Worm (Caenorhabditis elegans) whole organism, L3 larva: ENCODE measurements around the gene srx-125.

Experiments used
- aly-2 ChIP-seq: fragments of 150-350 bp; optimal IDR thresholded peaks from 2 replicates; lab custom pipeline; 2014; ENCODE audit warnings: missing biosample characterization, missing genetic modification characterization
- ama-1 ChIP-seq: fragments of 150-350 bp; optimal IDR thresholded peaks from 2 replicates; lab custom pipeline; 2018
- ceh-28 ChIP-seq: fragments of 150-350 bp; optimal IDR thresholded peaks from 2 replicates; lab custom pipeline; 2014; ENCODE audit warnings: missing biosample characterization, missing genetic modification reagents, missing genetic modification characterization
- ceh-82 ChIP-seq: fragments of 150-350 bp; optimal IDR thresholded peaks from 2 replicates; lab custom pipeline; 2014; ENCODE audit warnings: missing biosample characterization, missing genetic modification characterization
- ceh-9 ChIP-seq: sonication (generic microtip); optimal IDR thresholded peaks from 2 replicates; lab custom pipeline; 2018; ENCODE audit warnings: missing biosample characterization, missing genetic modification characterization
- egl-27 ChIP-seq: sonication (generic microtip); optimal IDR thresholded peaks from 4 replicates; lab custom pipeline; 2017; ENCODE audit warnings: missing biosample characterization, missing genetic modification reagents, missing genetic modification characterization
- egl-5 ChIP-seq: fragments of 150-350 bp; optimal IDR thresholded peaks from 2 replicates; lab custom pipeline; 2017; ENCODE audit warnings: missing biosample characterization, missing genetic modification reagents, missing genetic modification characterization, inconsistent platforms
- elt-1 ChIP-seq: fragments of 150-350 bp; optimal IDR thresholded peaks from 2 replicates; lab custom pipeline; 2014; ENCODE audit warnings: missing biosample characterization, missing genetic modification characterization
- elt-2 ChIP-seq: sonication (generic microtip); optimal IDR thresholded peaks from 2 replicates; lab custom pipeline; 2016; ENCODE audit warnings: missing genetic modification reagents, mild to moderate bottlenecking, missing genetic modification characterization, missing compliant biosample characterization
- eor-1 ChIP-seq, 2 experiments: fragments of 150-350 bp; optimal IDR thresholded peaks; 2 replicates each; lab custom pipeline; 2014 to 2018; ENCODE audit warnings: missing biosample characterization in 2 of 2, missing genetic modification characterization in 2 of 2
- fkh-10 ChIP-seq: sonication (generic microtip); optimal IDR thresholded peaks from 2 replicates; lab custom pipeline; 2017; ENCODE audit warnings: missing biosample characterization, missing genetic modification reagents, missing genetic modification characterization
- fos-1 ChIP-seq: fragments of 150-350 bp; optimal IDR thresholded peaks from 2 replicates; lab custom pipeline; 2014; ENCODE audit warnings: missing biosample characterization, missing genetic modification characterization
- hmg-11 ChIP-seq: sonication (generic microtip); optimal IDR thresholded peaks from 2 replicates; lab custom pipeline; 2016; ENCODE audit warnings: missing genetic modification characterization, missing compliant biosample characterization
- lin-39 ChIP-seq: fragments of 150-350 bp; optimal IDR thresholded peaks from 2 replicates; lab custom pipeline; 2018; ENCODE audit warnings: missing biosample characterization, missing genetic modification reagents, missing genetic modification characterization
- lsy-12 ChIP-seq: sonication (generic microtip); optimal IDR thresholded peaks from 2 replicates; lab custom pipeline; 2016; ENCODE audit warnings: mild to moderate bottlenecking, missing genetic modification characterization, missing compliant biosample characterization
- mdl-1 ChIP-seq: fragments of 150-350 bp; optimal IDR thresholded peaks from 2 replicates; lab custom pipeline; 2014; ENCODE audit warnings: missing biosample characterization, missing genetic modification characterization
- nhr-11 ChIP-seq: fragments of 150-350 bp; optimal IDR thresholded peaks from 2 replicates; lab custom pipeline; 2014; ENCODE audit warnings: missing biosample characterization, missing genetic modification characterization
- nhr-12 ChIP-seq: fragments of 150-350 bp; optimal IDR thresholded peaks from 2 replicates; lab custom pipeline; 2014; ENCODE audit warnings: missing biosample characterization, missing genetic modification characterization
- nhr-23 ChIP-seq: fragments of 150-350 bp; optimal IDR thresholded peaks from 2 replicates; lab custom pipeline; 2014; ENCODE audit warnings: missing biosample characterization, missing genetic modification reagents, missing genetic modification characterization
- nhr-237 ChIP-seq: fragments of 150-350 bp; optimal IDR thresholded peaks from 2 replicates; lab custom pipeline; 2014; ENCODE audit warnings: missing biosample characterization, missing genetic modification characterization
- nhr-25 ChIP-seq: sonication (generic microtip); optimal IDR thresholded peaks from 2 replicates; lab custom pipeline; 2017; ENCODE audit warnings: missing biosample characterization, missing genetic modification characterization
- nhr-28 ChIP-seq: fragments of 150-350 bp; optimal IDR thresholded peaks from 2 replicates; lab custom pipeline; 2014; ENCODE audit warnings: missing biosample characterization, missing genetic modification characterization
- nhr-43 ChIP-seq: sonication (generic microtip); optimal IDR thresholded peaks from 2 replicates; lab custom pipeline; 2016; ENCODE audit warnings: mild to moderate bottlenecking, missing genetic modification characterization, missing compliant biosample characterization; ENCODE audit not compliant: poor library complexity, severe bottlenecking
- nhr-76 ChIP-seq: fragments of 150-350 bp; sonication (generic microtip); optimal IDR thresholded peaks from 5 replicates; lab custom pipeline; 2014; ENCODE audit warnings: missing biosample characterization, missing genetic modification characterization
- pha-4 ChIP-seq: fragments of 150-350 bp; optimal IDR thresholded peaks from 2 replicates; lab custom pipeline; 2014; ENCODE audit warnings: missing biosample characterization, missing genetic modification reagents, missing genetic modification characterization
- pqm-1 ChIP-seq: fragments of 150-350 bp; optimal IDR thresholded peaks from 2 replicates; lab custom pipeline; 2017; ENCODE audit warnings: missing biosample characterization, missing genetic modification characterization, inconsistent platforms
- snpc-4 ChIP-seq: fragments of 150-350 bp; optimal IDR thresholded peaks from 2 replicates; lab custom pipeline; 2014; ENCODE audit warnings: missing biosample characterization, missing genetic modification characterization
- tbx-2 ChIP-seq: sonication (generic microtip); optimal IDR thresholded peaks from 2 replicates; lab custom pipeline; 2016; ENCODE audit warnings: mild to moderate bottlenecking, missing genetic modification characterization, missing compliant biosample characterization
- unc-39 ChIP-seq: sonication (generic microtip); optimal IDR thresholded peaks from 4 replicates; lab custom pipeline; 2017; ENCODE audit warnings: missing biosample characterization, missing genetic modification characterization
- unc-62 ChIP-seq: fragments of 150-350 bp; sonication (generic microtip); optimal IDR thresholded peaks from 4 replicates; lab custom pipeline; 2014; ENCODE audit warnings: missing biosample characterization, missing genetic modification reagents, missing genetic modification characterization
- zag-1 ChIP-seq: fragments of 150-350 bp; optimal IDR thresholded peaks from 2 replicates; lab custom pipeline; 2014; ENCODE audit warnings: missing biosample characterization, missing genetic modification characterization
- ztf-11 ChIP-seq: fragments of 150-350 bp; optimal IDR thresholded peaks from 2 replicates; lab custom pipeline; 2014; ENCODE audit warnings: missing biosample characterization, missing genetic modification characterization

Gene srx-125

DNA sequence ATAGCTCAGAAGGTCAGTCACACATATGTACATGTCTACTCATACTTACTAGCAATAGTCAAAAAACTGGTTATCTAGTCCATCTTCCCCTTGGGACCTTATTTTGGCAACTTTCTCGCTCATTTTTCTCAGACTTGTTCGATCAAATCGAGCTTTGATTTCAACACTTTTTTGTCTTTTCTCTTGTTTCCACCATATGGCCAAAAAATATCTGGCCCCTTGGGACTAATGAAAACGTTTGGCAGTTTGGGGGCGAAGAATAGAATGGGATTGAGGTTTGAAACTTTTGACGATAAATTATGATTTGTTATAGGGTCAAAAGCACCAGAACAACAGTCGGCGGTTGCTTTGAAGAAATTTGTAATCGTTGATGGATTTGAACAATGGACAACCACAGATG lies 14.7 kb upstream of the srx-125 start:
- TF ChIP-seq unc-62 (no peak), zag-1 (tag; lab: Kevin White, UChicago) (no peak), elt-1 (peak; percentile 24)

DNA sequence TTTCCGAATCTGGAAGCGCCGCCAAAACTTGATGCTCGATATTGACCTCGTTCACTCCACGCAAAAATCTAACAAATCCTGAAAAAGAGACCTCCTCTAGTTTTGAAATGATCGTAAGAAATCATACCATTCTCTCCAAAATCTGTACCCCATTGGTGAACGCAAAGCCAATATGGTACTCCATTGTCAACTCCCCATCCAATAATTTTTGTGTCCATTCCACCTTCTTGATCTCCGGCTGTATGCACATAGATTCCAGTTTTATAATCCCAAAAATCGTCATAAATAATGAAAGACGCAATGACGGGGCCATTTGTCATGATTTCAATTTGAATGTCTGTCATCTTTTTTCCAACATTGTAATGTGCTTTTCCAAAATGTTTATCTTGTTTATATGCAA lies 10.9 kb upstream of the srx-125 start:
- TF ChIP-seq tbx-2 (no peak), mdl-1 (tag; lab: Kevin White, UChicago) (no peak), eor-1 (tag; optimal IDR thresholded peaks at IDR 0.05; lab: Kevin White, UChicago) (no peak), zag-1 (tag; lab: Kevin White, UChicago) (no peak), ceh-9 (no peak), ztf-11 (tag; lab: Kevin White, UChicago) (no peak), ceh-82 (tag; lab: Kevin White, UChicago) (no peak)

DNA sequence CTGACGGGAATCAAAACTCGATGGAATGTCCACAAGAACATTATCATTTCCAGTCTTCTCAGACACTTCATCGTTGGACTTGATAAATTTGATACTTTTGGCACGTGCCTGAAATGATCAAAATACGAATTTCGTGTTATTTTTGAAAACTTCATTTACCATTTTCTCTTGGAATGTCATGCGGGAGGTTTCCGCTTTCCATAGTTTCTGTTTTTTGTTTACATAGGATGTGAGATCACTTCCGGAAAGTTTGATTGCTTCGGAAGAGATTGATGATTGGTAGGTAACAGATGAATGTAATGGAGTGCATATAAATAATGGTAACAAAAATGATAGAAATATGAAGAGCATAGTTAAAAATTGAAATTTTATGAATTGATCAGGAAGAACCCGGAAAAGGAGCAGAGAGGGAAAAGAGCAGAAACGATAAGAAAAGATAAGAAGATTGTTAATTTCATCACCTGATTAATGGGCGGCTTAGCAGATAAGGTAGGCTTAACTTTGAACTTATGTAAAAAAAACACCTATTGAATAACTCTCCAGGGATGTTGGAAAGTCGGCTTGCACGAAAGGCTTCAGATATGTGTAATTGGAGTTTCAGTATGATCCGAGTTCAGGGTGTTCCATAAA lies 9.4 kb upstream of the srx-125 start, which contains the start of gene F32H5.1:
Gene F32H5.1, minus strand, starts transcription at position 386 of the 630 bp plus-strand sequence.
- peak; percentile 73 for TF ChIP-seq pqm-1 (tag; lab: Kevin White, UChicago)
- TF ChIP-seq elt-2 (tag; lab: Kevin White, UChicago), result peak; percentile 93
- no peak for TF ChIP-seq nhr-11 (tag; lab: Kevin White, UChicago)

DNA sequence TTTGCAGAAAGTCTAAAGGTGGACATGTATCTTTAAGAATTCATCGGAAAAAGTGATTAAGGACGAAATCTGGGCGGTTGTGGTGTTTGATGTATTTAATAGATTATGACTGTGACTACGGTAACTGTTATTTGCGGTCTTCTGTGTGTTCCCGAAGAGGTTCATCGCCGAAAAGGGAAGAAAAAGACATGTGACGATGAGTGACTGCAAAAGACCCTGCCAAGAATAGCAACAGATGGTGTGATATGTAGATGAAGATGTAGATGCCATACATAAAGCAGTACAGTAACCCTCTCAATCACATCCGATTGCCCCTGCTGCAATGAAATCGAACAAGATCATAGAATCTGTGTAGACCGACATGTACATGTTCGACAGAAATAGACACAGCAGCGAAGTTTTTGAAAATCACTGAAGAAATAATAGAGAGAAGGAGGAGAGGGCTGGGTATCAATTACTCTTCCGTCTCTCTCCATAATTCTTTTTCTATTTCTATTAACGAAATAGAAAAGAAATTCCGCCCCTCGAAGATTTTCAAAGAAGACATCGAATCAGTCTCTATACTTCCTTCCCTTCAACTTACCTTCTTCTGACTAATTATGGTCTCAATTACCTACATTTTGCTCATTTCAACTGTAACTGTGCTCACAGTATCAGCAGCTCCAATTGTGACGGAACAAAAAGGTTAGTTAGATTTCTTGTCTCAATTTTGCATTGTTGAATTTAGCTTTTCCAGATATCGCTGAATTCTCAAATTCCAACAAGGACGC lies 8.1 kb upstream of the srx-125 start, which contains the start of gene F32H5.3:
Gene F32H5.3, plus strand, starts transcription at position 513 of the 770 bp plus-strand sequence.
- TF ChIP-seq nhr-12 (tag; lab: Kevin White, UChicago) (no peak), nhr-23 (tag; lab: Kevin White, UChicago) (peak; percentile 35), ceh-28 (tag; lab: Kevin White, UChicago) (no peak), elt-1 (peak; percentile 81), ceh-82 (tag; lab: Kevin White, UChicago) (no peak), egl-27 (tag; lab: Kevin White, UChicago) (no peak), nhr-43 (tag; lab: Kevin White, UChicago) (peak; percentile 8), nhr-25 (tag; lab: Kevin White, UChicago) (peak; percentile 24)

DNA sequence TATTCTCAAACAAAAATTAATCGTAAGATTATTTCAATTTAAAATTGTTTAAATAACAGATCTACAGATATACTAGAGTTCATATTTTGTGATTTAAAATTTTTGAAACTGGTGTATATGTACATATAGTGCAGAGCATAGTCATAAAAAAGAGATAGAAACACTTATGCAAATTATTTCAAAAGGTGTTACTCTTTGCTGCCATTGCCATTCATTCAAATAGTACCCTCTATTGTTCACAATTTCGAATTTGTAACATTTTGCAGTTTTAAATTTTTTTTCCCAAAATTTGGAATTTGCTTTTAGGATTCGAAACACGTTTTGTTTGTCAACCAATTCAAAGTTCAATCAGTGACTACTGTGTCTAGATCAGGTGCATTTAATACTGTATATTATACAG lies 6.9 kb upstream of the srx-125 start, which contains the start of gene F32H5.4:
Gene F32H5.4, plus strand, starts transcription at position 301 of the 400 bp plus-strand sequence.
- TF ChIP-seq nhr-12 (tag; lab: Kevin White, UChicago) (no peak), nhr-23 (tag; lab: Kevin White, UChicago) (no peak), zag-1 (tag; lab: Kevin White, UChicago) (no peak), fos-1 (tag; lab: Kevin White, UChicago) (no peak), aly-2 (no peak), elt-1 (no peak), egl-5 (no peak), unc-62 (no peak), egl-27 (tag; lab: Kevin White, UChicago) (no peak), nhr-11 (tag; lab: Kevin White, UChicago) (no peak), snpc-4 (tag; lab: Kevin White, UChicago) (no peak), ama-1 (no peak)

DNA sequence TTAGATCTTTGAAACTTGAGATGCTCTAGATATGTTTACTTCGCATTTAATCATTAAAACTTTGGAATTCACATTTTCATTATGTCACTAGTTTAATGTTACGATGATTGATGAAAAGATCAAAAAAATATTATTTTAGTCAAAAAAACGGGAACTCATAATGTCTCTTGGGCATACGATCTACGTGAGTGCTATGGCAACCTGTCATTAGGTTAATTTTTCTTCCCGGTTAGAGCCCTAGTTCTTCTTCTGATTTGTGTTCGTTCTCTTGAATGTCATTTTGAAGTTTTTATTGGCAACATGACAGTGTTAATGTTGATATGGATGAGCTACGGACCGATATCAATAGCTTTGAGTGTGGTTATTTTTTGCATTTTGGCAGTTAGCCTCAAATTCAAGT lies 3.7 kb upstream of the srx-125 start, which contains the start of gene srg-46:
Gene srg-46, plus strand, starts transcription at position 301 of the 400 bp plus-strand sequence.
- TF ChIP-seq ceh-82 (tag; lab: Kevin White, UChicago), result no peak
- TF ChIP-seq lsy-12 (tag; lab: Kevin White, UChicago), result no peak
- no peak for TF ChIP-seq pha-4 (tag; lab: Kevin White, UChicago)
- no peak for TF ChIP-seq zag-1 (tag; lab: Kevin White, UChicago)
- no peak for TF ChIP-seq elt-2 (tag; lab: Kevin White, UChicago)
- TF ChIP-seq tbx-2, result no peak
- no peak for TF ChIP-seq lin-39 (tag; lab: Kevin White, UChicago)
- TF ChIP-seq nhr-25 (tag; lab: Kevin White, UChicago), result no peak
- no peak for TF ChIP-seq unc-39 (tag; lab: Kevin White, UChicago)
- TF ChIP-seq fkh-10 (GFP tag; lab: Kevin White, UChicago), result no peak
- no peak for TF ChIP-seq nhr-28 (tag; lab: Kevin White, UChicago)
- TF ChIP-seq nhr-237 (tag; lab: Kevin White, UChicago), result no peak
- no peak for TF ChIP-seq nhr-43 (tag; lab: Kevin White, UChicago)
- TF ChIP-seq nhr-23 (tag; lab: Kevin White, UChicago), result no peak
- no peak for TF ChIP-seq hmg-11
- TF ChIP-seq unc-62, result no peak
- no peak for TF ChIP-seq egl-5
- TF ChIP-seq elt-1, result no peak
- TF ChIP-seq nhr-76 (tag; lab: Kevin White, UChicago), result no peak
